Fruit fly (Drosophila melanogaster) whole organism, embryonic: Measurements from ENCODE around the gene LIMK1.

Experiments used
- BtbVII ChIP-seq: fragments of 200-800 bp; sonication (Bioruptor generic); optimal IDR thresholded peaks from 3 replicates; lab custom pipeline; 2017; ENCODE audit warnings: missing biosample characterization, mild to moderate bottlenecking, missing genetic modification characterization
- CG10543 ChIP-seq: fragments of 200-800 bp; sonication (Bioruptor generic); optimal IDR thresholded peaks from 3 replicates; lab custom pipeline; 2017; ENCODE audit warnings: missing biosample characterization, mild to moderate bottlenecking, missing genetic modification characterization, moderate library complexity
- CG11695 ChIP-seq: fragments of 200-800 bp; sonication (Bioruptor generic); IDR thresholded peaks from 3 replicates; pipeline ENCODE4 v1.3.6; 2022; ENCODE audit warnings: missing biosample characterization, missing genetic modification characterization
- CG14050 ChIP-seq: fragments of 200-800 bp; sonication (Bioruptor generic); IDR thresholded peaks from 3 replicates; pipeline ENCODE4 v1.3.6; 2022; ENCODE audit warnings: missing biosample characterization, missing genetic modification characterization
- CG14710 ChIP-seq: fragments of 200-800 bp; sonication (Bioruptor generic); optimal IDR thresholded peaks from 3 replicates; lab custom pipeline; 2019; ENCODE audit warnings: missing biosample characterization, mild to moderate bottlenecking, missing genetic modification characterization, moderate library complexity
- CG15269 ChIP-seq: fragments of 200-800 bp; sonication (Bioruptor generic); optimal IDR thresholded peaks from 2 replicates; lab custom pipeline; 2018; ENCODE audit warnings: missing biosample characterization, mild to moderate bottlenecking, missing genetic modification characterization, moderate library complexity
- CG15601 ChIP-seq: fragments of 200-800 bp; sonication (Bioruptor generic); optimal IDR thresholded peaks from 3 replicates; lab custom pipeline; 2019; ENCODE audit warnings: missing biosample characterization, mild to moderate bottlenecking, missing genetic modification characterization, moderate library complexity
- CG17186 ChIP-seq: fragments of 200-800 bp; sonication (Bioruptor generic); optimal IDR thresholded peaks from 3 replicates; lab custom pipeline; 2017; ENCODE audit warnings: missing biosample characterization, missing genetic modification reagents, missing genetic modification characterization
- CG17361 ChIP-seq: fragments of 200-800 bp; sonication (Bioruptor generic); IDR thresholded peaks from 3 replicates; pipeline ENCODE4 v1.3.6; 2022; ENCODE audit warnings: missing biosample characterization, missing genetic modification characterization
- CG18599 ChIP-seq: fragments of 200-800 bp; sonication (Bioruptor generic); optimal IDR thresholded peaks from 3 replicates; lab custom pipeline; 2017; ENCODE audit warnings: missing biosample characterization, missing genetic modification characterization, mild to moderate bottlenecking, moderate library complexity, missing genetic modification reagents
- CG32532 ChIP-seq: fragments of 200-800 bp; sonication (Bioruptor generic); IDR thresholded peaks from 2 replicates; pipeline ENCODE4 v1.3.6; 2022; ENCODE audit warnings: missing biosample characterization, missing genetic modification characterization
- CG34224 ChIP-seq: fragments of 200-800 bp; sonication (Bioruptor generic); IDR thresholded peaks from 3 replicates; pipeline ENCODE4 v1.3.6; 2022; ENCODE audit warnings: missing biosample characterization, missing genetic modification characterization; ENCODE audit not compliant: partially characterized antibody
- CG34376 ChIP-seq: fragments of 200-800 bp; sonication (Bioruptor generic); optimal IDR thresholded peaks from 2 replicates; lab custom pipeline; 2018; ENCODE audit warnings: missing biosample characterization, mild to moderate bottlenecking, missing genetic modification characterization
- CG4282 ChIP-seq: fragments of 200-800 bp; sonication (Bioruptor generic); optimal IDR thresholded peaks from 2 replicates; lab custom pipeline; 2016; ENCODE audit warnings: missing biosample characterization, missing genetic modification characterization
- CG4707 ChIP-seq: fragments of 200-800 bp; sonication (Bioruptor generic); optimal IDR thresholded peaks from 2 replicates; lab custom pipeline; 2018; ENCODE audit warnings: missing biosample characterization, mild to moderate bottlenecking, missing genetic modification characterization, moderate library complexity
- CG6683 ChIP-seq: fragments of 200-800 bp; sonication (Bioruptor generic); optimal IDR thresholded peaks from 2 replicates; lab custom pipeline; 2017; ENCODE audit warnings: missing biosample characterization, mild to moderate bottlenecking, missing genetic modification characterization, missing genetic modification reagents
- CG6689 ChIP-seq: fragments of 200-800 bp; sonication (Bioruptor generic); IDR thresholded peaks from 2 replicates; pipeline ENCODE4 v1.3.6; 2022; ENCODE audit warnings: missing biosample characterization, missing genetic modification characterization
- CG6765 ChIP-seq: fragments of 200-800 bp; sonication (Bioruptor generic); optimal IDR thresholded peaks from 3 replicates; lab custom pipeline; 2017; ENCODE audit warnings: missing biosample characterization, mild to moderate bottlenecking, missing genetic modification characterization
- CG7786 ChIP-seq: fragments of 200-800 bp; sonication (Bioruptor generic); optimal IDR thresholded peaks from 2 replicates; lab custom pipeline; 2016; ENCODE audit warnings: missing biosample characterization, missing genetic modification characterization
- CG7987 ChIP-seq: fragments of 200-800 bp; sonication (Bioruptor generic); optimal IDR thresholded peaks from 2 replicates; lab custom pipeline; 2018; ENCODE audit warnings: missing biosample characterization, mild to moderate bottlenecking, missing genetic modification characterization, moderate library complexity
- CG8765 ChIP-seq: fragments of 200-800 bp; sonication (Bioruptor generic); IDR thresholded peaks from 2 replicates; pipeline ENCODE4 v1.3.6; 2022; ENCODE audit warnings: missing biosample characterization, missing genetic modification characterization
- CTCF ChIP-seq: fragments of 200-800 bp; sonication (Bioruptor generic); optimal IDR thresholded peaks from 2 replicates; lab custom pipeline; 2017; ENCODE audit warnings: missing biosample characterization, mild to moderate bottlenecking, missing genetic modification characterization, moderate library complexity
- D19A ChIP-seq: fragments of 200-800 bp; optimal IDR thresholded peaks from 3 replicates; lab custom pipeline; 2019; ENCODE audit warnings: missing biosample characterization, mild to moderate bottlenecking, missing genetic modification characterization, moderate library complexity
- Hsf ChIP-seq: fragments of 200-800 bp; sonication (Bioruptor generic); optimal IDR thresholded peaks from 3 replicates; lab custom pipeline; 2016; ENCODE audit warnings: missing biosample characterization, missing genetic modification characterization
- Med ChIP-seq: fragments of 200-800 bp; sonication (Bioruptor generic); peaks from one replicate; lab custom pipeline; 2016; ENCODE audit warnings: missing biosample characterization, missing genetic modification characterization, mild to moderate bottlenecking, inconsistent platforms, moderate library complexity
- NC2β ChIP-seq: fragments of 200-800 bp; sonication (Bioruptor generic); optimal IDR thresholded peaks from 2 replicates; lab custom pipeline; 2016; ENCODE audit warnings: missing biosample characterization, missing genetic modification characterization
- NfI ChIP-seq: fragments of 200-800 bp; sonication (Bioruptor generic); optimal IDR thresholded peaks from 3 replicates; lab custom pipeline; 2018; ENCODE audit warnings: missing biosample characterization, mild to moderate bottlenecking, missing genetic modification characterization, moderate library complexity
- PHDP ChIP-seq: fragments of 200-800 bp; sonication (Bioruptor generic); optimal IDR thresholded peaks from 3 replicates; lab custom pipeline; 2018; ENCODE audit warnings: missing biosample characterization, mild to moderate bottlenecking, missing genetic modification characterization, moderate library complexity
- Pdp1 ChIP-seq, 2 experiments: fragments of 200-800 bp; sonication (Bioruptor generic); optimal IDR thresholded peaks; 3 replicates each; lab custom pipeline; 2016; ENCODE audit warnings: missing biosample characterization in 2 of 2, missing genetic modification characterization in 2 of 2, mild to moderate bottlenecking in 1 of 2, moderate library complexity in 1 of 2
- cas ChIP-seq: fragments of 200-800 bp; sonication (Bioruptor generic); IDR thresholded peaks from 2 replicates; pipeline ENCODE4 v1.3.6; 2022; ENCODE audit warnings: missing biosample characterization, missing genetic modification characterization
- croc ChIP-seq: fragments of 200-800 bp; sonication (Bioruptor generic); conservative IDR thresholded peaks from 3 replicates; pipeline ENCODE4 v1.3.6; 2022; ENCODE audit warnings: missing biosample characterization, missing genetic modification characterization
- crol ChIP-seq: fragments of 200-800 bp; sonication (Bioruptor generic); IDR thresholded peaks from 2 replicates; pipeline ENCODE4 v1.3.6; 2022; ENCODE audit warnings: missing biosample characterization, missing genetic modification characterization
- emc ChIP-seq: fragments of 200-800 bp; sonication (Bioruptor generic); optimal IDR thresholded peaks from 2 replicates; lab custom pipeline; 2016; ENCODE audit warnings: missing biosample characterization, missing genetic modification characterization
- ewg ChIP-seq: fragments of 200-800 bp; sonication (Bioruptor generic); optimal IDR thresholded peaks from 3 replicates; lab custom pipeline; 2017; ENCODE audit warnings: mild to moderate bottlenecking, missing biosample characterization, missing genetic modification reagents, missing genetic modification characterization
- ftz-f1 ChIP-seq: fragments of 200-800 bp; sonication (Bioruptor generic); optimal IDR thresholded peaks from 2 replicates; lab custom pipeline; 2016; ENCODE audit warnings: missing biosample characterization, missing genetic modification characterization
- gem ChIP-seq: fragments of 200-800 bp; sonication (Bioruptor generic); optimal IDR thresholded peaks from 2 replicates; lab custom pipeline; 2019; ENCODE audit warnings: missing biosample characterization, mild to moderate bottlenecking, missing genetic modification characterization, moderate library complexity
- gt ChIP-seq: fragments of 200-800 bp; sonication (Bioruptor generic); IDR thresholded peaks from 2 replicates; pipeline ENCODE4 v1.3.6; 2022; ENCODE audit warnings: missing biosample characterization, missing genetic modification characterization
- ind ChIP-seq: fragments of 200-800 bp; sonication (Bioruptor generic); optimal IDR thresholded peaks from 3 replicates; lab custom pipeline; 2016; ENCODE audit warnings: missing biosample characterization, missing genetic modification characterization
- jigr1 ChIP-seq: fragments of 200-800 bp; sonication (Bioruptor generic); IDR thresholded peaks from 3 replicates; pipeline ENCODE4 v1.3.6; 2022; ENCODE audit warnings: missing biosample characterization, missing genetic modification characterization
- kni ChIP-seq: fragments of 200-800 bp; sonication (Bioruptor generic); optimal IDR thresholded peaks from 3 replicates; lab custom pipeline; 2017; ENCODE audit warnings: mild to moderate bottlenecking, missing biosample characterization, missing genetic modification reagents, missing genetic modification characterization
- lilli ChIP-seq: fragments of 200-800 bp; sonication (Bioruptor generic); optimal IDR thresholded peaks from 3 replicates; lab custom pipeline; 2016; ENCODE audit warnings: missing biosample characterization, missing genetic modification characterization
- nerfin-2 ChIP-seq: fragments of 200-800 bp; sonication (Bioruptor generic); IDR thresholded peaks from 2 replicates; pipeline ENCODE4 v1.3.6; 2022; ENCODE audit warnings: missing biosample characterization, missing genetic modification characterization; ENCODE audit not compliant: partially characterized antibody
- p53 ChIP-seq: fragments of 200-800 bp; sonication (Bioruptor generic); optimal IDR thresholded peaks from 2 replicates; lab custom pipeline; 2016; ENCODE audit warnings: missing biosample characterization, missing genetic modification characterization
- pb ChIP-seq: fragments of 200-800 bp; sonication (Bioruptor generic); optimal IDR thresholded peaks from 3 replicates; lab custom pipeline; 2016; ENCODE audit warnings: missing biosample characterization, missing genetic modification characterization
- prd ChIP-seq, 3 experiments: fragments of >200 bp in 2 of 3; fragments of 200-800 bp in 1 of 3; sonication (Bioruptor generic) in 1 of 3; optimal IDR thresholded peaks in 2 of 3; IDR thresholded peaks in 1 of 3; 2 replicates in 2 of 3; 3 replicates in 1 of 3; pipeline versions ENCODE4 v1.3.6 to Lab custom; 2017 to 2022; ENCODE audit warnings: missing biosample characterization in 1 of 3, missing genetic modification characterization in 1 of 3
- psq ChIP-seq: fragments of 200-800 bp; sonication (Bioruptor generic); optimal IDR thresholded peaks from 2 replicates; lab custom pipeline; 2017; ENCODE audit warnings: missing biosample characterization, missing genetic modification characterization
- rib ChIP-seq: fragments of 200-800 bp; sonication (Bioruptor generic); IDR thresholded peaks from 2 replicates; pipeline ENCODE4 v1.3.6; 2022; ENCODE audit warnings: missing biosample characterization, missing genetic modification characterization
- shn ChIP-seq: fragments of 200-800 bp; sonication (Bioruptor generic); optimal IDR thresholded peaks from 3 replicates; lab custom pipeline; 2016; ENCODE audit warnings: missing biosample characterization, missing genetic modification characterization
- tup ChIP-seq: fragments of 200-800 bp; sonication (Bioruptor generic); optimal IDR thresholded peaks from 2 replicates; lab custom pipeline; 2016; ENCODE audit warnings: missing biosample characterization, mild to moderate bottlenecking, missing genetic modification characterization, moderate library complexity
- zfh1 ChIP-seq: fragments of 200-800 bp; sonication (Bioruptor generic); IDR thresholded peaks from 3 replicates; pipeline ENCODE4 v1.3.6; 2022; ENCODE audit warnings: missing biosample characterization, missing genetic modification characterization

Gene LIMK1

dm6 chrX:12574666-12575202 lies 17.3 kb downstream of the LIMK1 start (continued):
- TF ChIP-seq D19A (peak; percentile 41), CG15601 (tag; lab: Kevin White, UChicago) (no peak), Med (GFP tag; lab: Kevin White, UChicago) (peak; percentile 76), NC2β (no peak), Pdp1 (GFP tag; optimal IDR thresholded peaks at IDR 0.05; lab: Kevin White, UChicago) (peak in 1 of 2 experiments; percentile 54), lilli (GFP tag; lab: Kevin White, UChicago) (no peak), CG17361 (GFP tag; lab: Robert Waterston, UW) (no peak), CG17186 (no peak), CG6765 (GFP tag; lab: Kevin White, UChicago) (no peak), BtbVII (GFP tag; lab: Kevin White, UChicago) (peak; percentile 41), cas (GFP tag; lab: Robert Waterston, UW) (no peak), jigr1 (GFP tag; lab: Robert Waterston, UW) (no peak), CG10543 (GFP tag; lab: Kevin White, UChicago) (peak; percentile 25), ewg (GFP tag; lab: Kevin White, UChicago) (peak; percentile 88), prd (optimal IDR thresholded peaks at IDR 0.05; lab: Kevin White, UChicago) (no peak), prd (GFP tag; IDR thresholded peaks at IDR 0.05; lab: Robert Waterston, UW) (no peak), shn (peak; percentile 18), crol (GFP tag; lab: Robert Waterston, UW) (peak; percentile 75; the same call in 1 of the 2 replicates), CG7786 (GFP tag; lab: Kevin White, UChicago) (peak; percentile 29), gem (tag; lab: Kevin White, UChicago) (peak; percentile 16), CG34224 (no peak; the same call in 2 of the 3 replicates), nerfin-2 (GFP tag; lab: Robert Waterston, UW) (no peak), CG7987 (peak; percentile 77), zfh1 (GFP tag; lab: Robert Waterston, UW) (no peak), rib (GFP tag; lab: Robert Waterston, UW) (peak; percentile 94), CG11695 (0 out of 3 replicates have a peak, but pooled peaks have one; percentile 37), kni (GFP tag; lab: Kevin White, UChicago) (peak; percentile 26), ftz-f1 (GFP tag; lab: Kevin White, UChicago) (no peak), CG4707 (GFP tag; lab: Kevin White, UChicago) (peak; percentile 90), CTCF (GFP tag; lab: Kevin White, UChicago) (no peak), Hsf (GFP tag; lab: Kevin White, UChicago) (peak; percentile 8), ind (GFP tag; lab: Kevin White, UChicago) (no peak), CG34376 (GFP tag; lab: Kevin White, UChicago) (peak; percentile 9), CG32532 (GFP tag; lab: Robert Waterston, UW) (peak; percentile 21; the same call in 1 of the 2 replicates), pb (no peak), CG14710 (tag; lab: Kevin White, UChicago) (no peak), gt (no peak), CG14050 (GFP tag; lab: Robert Waterston, UW) (peak; percentile 25; the same call in 1 of the 3 replicates), psq (GFP tag; lab: Kevin White, UChicago) (peak; percentile 92), croc (no peak), NfI (GFP tag; lab: Kevin White, UChicago) (peak; percentile 17), CG15269 (tag; lab: Kevin White, UChicago) (no peak), CG4282 (GFP tag; lab: Kevin White, UChicago) (peak; percentile 77), PHDP (tag; lab: Kevin White, UChicago) (peak; percentile 17), tup (no peak), CG18599 (GFP tag; lab: Kevin White, UChicago) (peak; percentile 8), emc (no peak), CG6689 (GFP tag; lab: Robert Waterston, UW) (0 out of 2 replicates have a peak, but pooled peaks have one; percentile 6), CG8765 (GFP tag; lab: Robert Waterston, UW) (no peak), p53 (GFP tag; lab: Kevin White, UChicago) (no peak), CG6683 (GFP tag; lab: Kevin White, UChicago) (no peak)
